Worm (Caenorhabditis elegans): ENCODE measurements around the gene F32D8.15.

- no peak for TF ChIP-seq nhr-6 (tag; optimal IDR thresholded peaks at IDR 0.05)
- TF ChIP-seq nhr-11 (tag; optimal IDR thresholded peaks at IDR 0.05) = no peak
- TF ChIP-seq zag-1 (tag; optimal IDR thresholded peaks at IDR 0.05) = no peak
Observed at ce11 chrV:10859048-10859637, 44.7 kb upstream of the F32D8.15 start.
